Fruit fly (Drosophila melanogaster) whole organism, embryonic: ENCODE measurements around the gene CG11089.

ENCODE experiments used
- Asciz ChIP-seq: fragments of 200-800 bp; sonication (Bioruptor generic); optimal IDR thresholded peaks from 2 replicates; lab custom pipeline; 2017; ENCODE audit warnings: missing biosample characterization, mild to moderate bottlenecking, missing genetic modification characterization, missing genetic modification reagents
- B-H1 ChIP-seq: fragments of 200-800 bp; sonication (Bioruptor generic); IDR thresholded peaks from 3 replicates; pipeline ENCODE4 v1.3.6; 2022; ENCODE audit warnings: missing biosample characterization, missing genetic modification characterization
- CG10274 ChIP-seq: fragments of 200-800 bp; sonication (Bioruptor generic); optimal IDR thresholded peaks from 3 replicates; lab custom pipeline; 2017; ENCODE audit warnings: missing biosample characterization, mild to moderate bottlenecking, missing genetic modification characterization
- CG10543 ChIP-seq: fragments of 200-800 bp; sonication (Bioruptor generic); optimal IDR thresholded peaks from 3 replicates; lab custom pipeline; 2017; ENCODE audit warnings: missing biosample characterization, mild to moderate bottlenecking, missing genetic modification characterization, moderate library complexity
- CG11504 ChIP-seq: fragments of 200-800 bp; sonication (Bioruptor generic); optimal IDR thresholded peaks from 3 replicates; lab custom pipeline; 2019; ENCODE audit warnings: missing biosample characterization, mild to moderate bottlenecking, missing genetic modification characterization, moderate library complexity
- CG11560 ChIP-seq: fragments of 200-800 bp; sonication (Bioruptor generic); IDR thresholded peaks from 3 replicates; pipeline ENCODE4 v1.3.6; 2022; ENCODE audit warnings: missing biosample characterization, missing genetic modification characterization
- CG11723 ChIP-seq: fragments of 200-800 bp; sonication (Bioruptor generic); optimal IDR thresholded peaks from 2 replicates; lab custom pipeline; 2017; ENCODE audit warnings: missing biosample characterization, mild to moderate bottlenecking, missing genetic modification characterization
- CG12219 ChIP-seq: fragments of 200-800 bp; sonication (Bioruptor generic); optimal IDR thresholded peaks from 3 replicates; lab custom pipeline; 2018; ENCODE audit warnings: missing biosample characterization, mild to moderate bottlenecking, missing genetic modification characterization
- CG12769 ChIP-seq: fragments of 200-800 bp; sonication (Bioruptor generic); optimal IDR thresholded peaks from 2 replicates; lab custom pipeline; 2019; ENCODE audit warnings: missing biosample characterization, mild to moderate bottlenecking, missing genetic modification characterization, moderate library complexity
- CG13624 ChIP-seq: fragments of 200-800 bp; sonication (Bioruptor generic); optimal IDR thresholded peaks from 2 replicates; lab custom pipeline; 2016; ENCODE audit warnings: missing biosample characterization, missing genetic modification characterization
- CG14050 ChIP-seq: fragments of 200-800 bp; sonication (Bioruptor generic); IDR thresholded peaks from 3 replicates; pipeline ENCODE4 v1.3.6; 2022; ENCODE audit warnings: missing biosample characterization, missing genetic modification characterization
- CG15269 ChIP-seq: fragments of 200-800 bp; sonication (Bioruptor generic); optimal IDR thresholded peaks from 2 replicates; lab custom pipeline; 2018; ENCODE audit warnings: missing biosample characterization, mild to moderate bottlenecking, missing genetic modification characterization, moderate library complexity
- CG17912 ChIP-seq: fragments of 200-800 bp; sonication (Bioruptor generic); optimal IDR thresholded peaks from 2 replicates; lab custom pipeline; 2018; ENCODE audit warnings: missing biosample characterization, mild to moderate bottlenecking, missing genetic modification characterization
- CG18764 ChIP-seq: fragments of 200-800 bp; sonication (Bioruptor generic); optimal IDR thresholded peaks from 3 replicates; lab custom pipeline; 2016; ENCODE audit warnings: missing biosample characterization, missing genetic modification characterization
- CG2678 ChIP-seq: fragments of 200-800 bp; sonication (Bioruptor generic); optimal IDR thresholded peaks from 3 replicates; lab custom pipeline; 2019; ENCODE audit warnings: missing biosample characterization, mild to moderate bottlenecking, missing genetic modification characterization, moderate library complexity
- CG31365 ChIP-seq: fragments of 200-800 bp; sonication (Bioruptor generic); optimal IDR thresholded peaks from 2 replicates; lab custom pipeline; 2018; ENCODE audit warnings: missing biosample characterization, mild to moderate bottlenecking, missing genetic modification characterization
- CG3726 ChIP-seq: fragments of 200-800 bp; sonication (Bioruptor generic); IDR thresholded peaks from 3 replicates; pipeline ENCODE4, ENCODE4 v1.3.6; 2022; ENCODE audit warnings: missing biosample characterization, missing genetic modification characterization
- CG3838 ChIP-seq: fragments of 200-800 bp; sonication (Bioruptor generic); optimal IDR thresholded peaks from 3 replicates; lab custom pipeline; 2016; ENCODE audit warnings: missing biosample characterization, missing genetic modification characterization
- CG5953 ChIP-seq: fragments of 200-800 bp; sonication (Bioruptor generic); IDR thresholded peaks from 2 replicates; pipeline ENCODE4 v1.3.6; 2022; ENCODE audit warnings: missing biosample characterization, missing genetic modification characterization
- CG8281 ChIP-seq: fragments of 200-800 bp; sonication (Bioruptor generic); optimal IDR thresholded peaks from 2 replicates; lab custom pipeline; 2018; ENCODE audit warnings: missing biosample characterization, mild to moderate bottlenecking, missing genetic modification characterization, moderate library complexity
- CG8478 ChIP-seq: fragments of >200 bp; optimal IDR thresholded peaks from 2 replicates; lab custom pipeline; 2018
- CG9727 ChIP-seq: fragments of 200-800 bp; sonication (Bioruptor generic); optimal IDR thresholded peaks from 3 replicates; lab custom pipeline; 2017; ENCODE audit warnings: missing biosample characterization, mild to moderate bottlenecking, missing genetic modification characterization
- CG9932 ChIP-seq: fragments of 200-800 bp; sonication (Bioruptor generic); IDR thresholded peaks from 2 replicates; pipeline ENCODE4 v1.3.6; 2022; ENCODE audit warnings: missing biosample characterization, missing genetic modification characterization
- D19A ChIP-seq: fragments of 200-800 bp; optimal IDR thresholded peaks from 3 replicates; lab custom pipeline; 2019; ENCODE audit warnings: missing biosample characterization, mild to moderate bottlenecking, missing genetic modification characterization, moderate library complexity
- Deaf1 ChIP-seq: fragments of 200-800 bp; optimal IDR thresholded peaks from 3 replicates; lab custom pipeline; 2019; ENCODE audit warnings: missing biosample characterization, mild to moderate bottlenecking, missing genetic modification characterization, moderate library complexity
- Dfd ChIP-seq, 2 experiments: fragments of >200 bp; optimal IDR thresholded peaks; 2 replicates each; lab custom pipeline; 2017; ENCODE audit warnings: missing biosample characterization in 2 of 2, missing genetic modification characterization in 2 of 2
- Ets65A ChIP-seq: fragments of 200-800 bp; sonication (Bioruptor generic); peaks from one replicate; lab custom pipeline; 2016; ENCODE audit warnings: missing biosample characterization, missing genetic modification characterization
- HLH3B ChIP-seq: fragments of 200-800 bp; sonication (Bioruptor generic); IDR thresholded peaks from 2 replicates; pipeline ENCODE4 v1.3.6; 2022; ENCODE audit warnings: missing biosample characterization, missing genetic modification characterization
- Hey ChIP-seq: fragments of 200-800 bp; sonication (Bioruptor generic); optimal IDR thresholded peaks from 3 replicates; lab custom pipeline; 2018; ENCODE audit warnings: missing biosample characterization, mild to moderate bottlenecking, missing genetic modification characterization
- Mrtf ChIP-seq: fragments of 200-800 bp; sonication (Bioruptor generic); IDR thresholded peaks from 3 replicates; pipeline ENCODE4 v1.3.6; 2022; ENCODE audit warnings: missing biosample characterization, missing genetic modification characterization
- Myb ChIP-seq: fragments of 200-800 bp; sonication (Bioruptor generic); optimal IDR thresholded peaks from 2 replicates; lab custom pipeline; 2016; ENCODE audit warnings: missing biosample characterization, missing genetic modification characterization
- Pdp1 ChIP-seq, 2 experiments: fragments of 200-800 bp; sonication (Bioruptor generic); optimal IDR thresholded peaks; 3 replicates each; lab custom pipeline; 2016; ENCODE audit warnings: missing biosample characterization in 2 of 2, missing genetic modification characterization in 2 of 2, mild to moderate bottlenecking in 1 of 2, moderate library complexity in 1 of 2
- Rx ChIP-seq: fragments of 200-800 bp; sonication (Bioruptor generic); IDR thresholded peaks from 2 replicates; pipeline ENCODE4 v1.3.6; 2022; ENCODE audit warnings: missing biosample characterization, missing genetic modification characterization
- Sox102F ChIP-seq: fragments of 200-800 bp; sonication (Bioruptor generic); optimal IDR thresholded peaks from 2 replicates; lab custom pipeline; 2018; ENCODE audit warnings: missing biosample characterization, mild to moderate bottlenecking, missing genetic modification characterization, moderate library complexity
- amos ChIP-seq: fragments of 200-800 bp; sonication (Bioruptor generic); IDR thresholded peaks from 2 replicates; pipeline ENCODE4 v1.3.6; 2022; ENCODE audit warnings: missing biosample characterization, missing genetic modification characterization; ENCODE audit not compliant: partially characterized antibody
- aop ChIP-seq: fragments of 200-800 bp; sonication (Bioruptor generic); IDR thresholded peaks from 2 replicates; pipeline ENCODE4 v1.3.6; 2022; ENCODE audit warnings: missing biosample characterization, missing genetic modification characterization
- ash1 ChIP-seq: fragments of 200-800 bp; sonication (Bioruptor generic); optimal IDR thresholded peaks from 2 replicates; lab custom pipeline; 2018; ENCODE audit warnings: missing biosample characterization, mild to moderate bottlenecking, missing genetic modification characterization
- chinmo ChIP-seq: fragments of 200-800 bp; sonication (Bioruptor generic); IDR thresholded peaks from 4 replicates; pipeline ENCODE4 v1.3.6; 2022; ENCODE audit warnings: missing biosample characterization, missing genetic modification characterization; ENCODE audit not compliant: partially characterized antibody
- ci ChIP-seq: fragments of 200-800 bp; sonication (Bioruptor generic); IDR thresholded peaks from 3 replicates; pipeline ENCODE4 v1.3.6; 2022; ENCODE audit warnings: missing biosample characterization, missing genetic modification characterization
- corto ChIP-seq: fragments of 200-800 bp; sonication (Bioruptor generic); optimal IDR thresholded peaks from 2 replicates; lab custom pipeline; 2016; ENCODE audit warnings: missing biosample characterization, mild to moderate bottlenecking, missing genetic modification characterization, moderate library complexity
- eve ChIP-seq, 2 experiments: fragments of >200 bp; optimal IDR thresholded peaks; 2 replicates each; lab custom pipeline; 2017; ENCODE audit warnings: missing biosample characterization in 2 of 2, missing genetic modification characterization in 2 of 2
- her ChIP-seq: fragments of 200-800 bp; sonication (Bioruptor generic); optimal IDR thresholded peaks from 2 replicates; lab custom pipeline; 2016; ENCODE audit warnings: missing biosample characterization, missing genetic modification characterization
- kni ChIP-seq: fragments of 200-800 bp; sonication (Bioruptor generic); optimal IDR thresholded peaks from 3 replicates; lab custom pipeline; 2017; ENCODE audit warnings: mild to moderate bottlenecking, missing biosample characterization, missing genetic modification reagents, missing genetic modification characterization
- lilli ChIP-seq: fragments of 200-800 bp; sonication (Bioruptor generic); optimal IDR thresholded peaks from 3 replicates; lab custom pipeline; 2016; ENCODE audit warnings: missing biosample characterization, missing genetic modification characterization
- onecut ChIP-seq: fragments of 200-800 bp; sonication (Bioruptor generic); IDR thresholded peaks from 2 replicates; pipeline ENCODE4 v1.3.6; 2022; ENCODE audit warnings: missing biosample characterization, missing genetic modification characterization
- sc ChIP-seq, 3 experiments: fragments of >200 bp in 2 of 3; fragments of 200-800 bp in 1 of 3; sonication (Bioruptor generic) in 1 of 3; optimal IDR thresholded peaks; 2 replicates in 2 of 3; 3 replicates in 1 of 3; lab custom pipeline; 2017; ENCODE audit warnings: mild to moderate bottlenecking in 1 of 3, missing biosample characterization in 1 of 3, missing genetic modification characterization in 1 of 3, missing genetic modification reagents in 1 of 3
- sob ChIP-seq: fragments of 200-800 bp; sonication (Bioruptor generic); IDR thresholded peaks from 2 replicates; pipeline ENCODE4 v1.3.6; 2022; ENCODE audit warnings: missing biosample characterization, missing genetic modification characterization
- sqz ChIP-seq: fragments of 200-800 bp; sonication (Bioruptor generic); optimal IDR thresholded peaks from 3 replicates; lab custom pipeline; 2018; ENCODE audit warnings: missing biosample characterization, mild to moderate bottlenecking, missing genetic modification characterization
- tap ChIP-seq: fragments of 200-800 bp; optimal IDR thresholded peaks from 3 replicates; lab custom pipeline; 2019; ENCODE audit warnings: missing biosample characterization, mild to moderate bottlenecking, missing genetic modification characterization, moderate library complexity
- tx ChIP-seq: fragments of 200-800 bp; sonication (Bioruptor generic); optimal IDR thresholded peaks from 2 replicates; lab custom pipeline; 2016; ENCODE audit warnings: missing biosample characterization, missing genetic modification characterization
- zen ChIP-seq: fragments of 200-800 bp; sonication (Bioruptor generic); optimal IDR thresholded peaks from 3 replicates; lab custom pipeline; 2018; ENCODE audit warnings: missing biosample characterization, mild to moderate bottlenecking, missing genetic modification characterization, moderate library complexity

Gene CG11089

dm6 chr3R:24889303-24889892, 12.6 kb downstream of the CG11089 start (continued):
- no peak for TF ChIP-seq eve (GFP tag; optimal IDR thresholded peaks at IDR 0.05; lab: Kevin White, UChicago)
- no peak for TF ChIP-seq Rx (GFP tag; lab: Robert Waterston, UW)
- TF ChIP-seq HLH3B = no peak
- TF ChIP-seq CG18764 (GFP tag; lab: Kevin White, UChicago) = no peak
- TF ChIP-seq CG3838 (GFP tag; lab: Kevin White, UChicago) = no peak
- TF ChIP-seq CG12219 (GFP tag; lab: Kevin White, UChicago) = no peak
- TF ChIP-seq CG15269 (tag; lab: Kevin White, UChicago) = no peak
- no peak for TF ChIP-seq CG5953 (GFP tag; lab: Robert Waterston, UW)
- no peak for TF ChIP-seq Myb (GFP tag; lab: Kevin White, UChicago)
- TF ChIP-seq zen (tag; lab: Kevin White, UChicago) = no peak
- no peak for TF ChIP-seq aop (GFP tag; lab: Robert Waterston, UW)
- TF ChIP-seq sc (optimal IDR thresholded peaks at IDR 0.05; lab: Kevin White, UChicago) = no peak
- TF ChIP-seq sc (GFP tag; optimal IDR thresholded peaks at IDR 0.05; lab: Kevin White, UChicago) = no peak
- TF ChIP-seq CG8478 = no peak
- no peak for TF ChIP-seq CG13624
- no peak for TF ChIP-seq CG9932 (GFP tag; lab: Robert Waterston, UW)
- no peak for TF ChIP-seq Hey (tag; lab: Kevin White, UChicago)
- TF ChIP-seq ci = no peak
- TF ChIP-seq Asciz (GFP tag; lab: Kevin White, UChicago) = no peak
- TF ChIP-seq tx = no peak
- no peak for TF ChIP-seq Dfd (GFP tag; optimal IDR thresholded peaks at IDR 0.05; lab: Kevin White, UChicago)
- no peak for TF ChIP-seq B-H1 (GFP tag; lab: Robert Waterston, UW)
- TF ChIP-seq Sox102F (GFP tag; lab: Kevin White, UChicago) = no peak
- TF ChIP-seq chinmo (GFP tag; lab: Robert Waterston, UW) = 0 out of 4 replicates have a peak, but pooled peaks have one; percentile 70
- TF ChIP-seq onecut (GFP tag; lab: Robert Waterston, UW) = no peak
- TF ChIP-seq ash1 = no peak
- no peak for TF ChIP-seq CG14050
- TF ChIP-seq Pdp1 (GFP tag; optimal IDR thresholded peaks at IDR 0.05; lab: Kevin White, UChicago) = peak in 1 of 2 experiments; percentile 20
- TF ChIP-seq CG8281 (tag; lab: Kevin White, UChicago) = peak; percentile 49
- TF ChIP-seq sob (GFP tag; lab: Robert Waterston, UW) = no peak
- no peak for TF ChIP-seq D19A
- TF ChIP-seq sqz (GFP tag; lab: Kevin White, UChicago) = peak; percentile 35
- TF ChIP-seq lilli (GFP tag; lab: Kevin White, UChicago) = no peak
- no peak for TF ChIP-seq corto (GFP tag; lab: Kevin White, UChicago)
- TF ChIP-seq kni (GFP tag; lab: Kevin White, UChicago) = peak; percentile 29
- TF ChIP-seq CG2678 (tag; lab: Kevin White, UChicago) = no peak
- no peak for TF ChIP-seq Deaf1
- no peak for TF ChIP-seq amos (GFP tag; lab: Robert Waterston, UW)
- no peak for TF ChIP-seq CG11504 (tag; lab: Kevin White, UChicago)
- no peak for TF ChIP-seq her (GFP tag; lab: Kevin White, UChicago)
- TF ChIP-seq CG17912 (GFP tag; lab: Kevin White, UChicago) = no peak
- no peak for TF ChIP-seq CG9727 (GFP tag; lab: Kevin White, UChicago)
- TF ChIP-seq tap (tag; lab: Kevin White, UChicago) = no peak
- TF ChIP-seq CG11723 (GFP tag; lab: Kevin White, UChicago) = no peak
- TF ChIP-seq CG3726 = no peak
- TF ChIP-seq Mrtf (GFP tag; lab: Robert Waterston, UW) = no peak
- no peak for TF ChIP-seq CG31365
- peak; percentile 74 for TF ChIP-seq CG12769
- no peak for TF ChIP-seq CG10274 (GFP tag; lab: Kevin White, UChicago)
- peak; percentile 39 for TF ChIP-seq Ets65A
- no peak for TF ChIP-seq CG11560 (tag; lab: Robert Waterston, UW)
- peak; percentile 17 for TF ChIP-seq CG10543 (GFP tag; lab: Kevin White, UChicago)
